Fruit fly (Drosophila melanogaster) whole organism, embryonic: ENCODE results near the gene Lcp65Ab1.
A peak's percentile ranks its signal among the peaks of the same experiment; 100 is the strongest.

ENCODE experiments used
- Ada2b ChIP-seq: fragments of 200-800 bp; sonication (Bioruptor generic); IDR thresholded peaks from 2 replicates; pipeline ENCODE4 v1.3.6; 2022; ENCODE audit warnings: missing biosample characterization, missing genetic modification characterization
- Atf3 ChIP-seq: fragments of 200-800 bp; sonication (Bioruptor generic); optimal IDR thresholded peaks from 3 replicates; lab custom pipeline; 2016; ENCODE audit warnings: missing biosample characterization, missing genetic modification characterization
- Awh ChIP-seq: fragments of 200-800 bp; sonication (Bioruptor generic); IDR thresholded peaks from 2 replicates; pipeline ENCODE4, ENCODE4 v1.3.6; 2022; ENCODE audit warnings: missing biosample characterization, missing genetic modification characterization
- CG10209 ChIP-seq: fragments of 200-800 bp; sonication (Bioruptor generic); optimal IDR thresholded peaks from 3 replicates; lab custom pipeline; 2017; ENCODE audit warnings: missing biosample characterization, mild to moderate bottlenecking, missing genetic modification characterization, missing genetic modification reagents
- CG10462 ChIP-seq: fragments of 200-800 bp; sonication (Bioruptor generic); optimal IDR thresholded peaks from 2 replicates; lab custom pipeline; 2016; ENCODE audit warnings: missing biosample characterization, missing genetic modification characterization
- CG10565 ChIP-seq: fragments of 200-800 bp; sonication (Bioruptor generic); optimal IDR thresholded peaks from 3 replicates; lab custom pipeline; 2016; ENCODE audit warnings: missing biosample characterization, mild to moderate bottlenecking, missing genetic modification characterization
- CG10654 ChIP-seq: fragments of 200-800 bp; sonication (Bioruptor generic); optimal IDR thresholded peaks from 2 replicates; lab custom pipeline; 2016; ENCODE audit warnings: missing biosample characterization, missing genetic modification characterization
- CG11504 ChIP-seq: fragments of 200-800 bp; sonication (Bioruptor generic); optimal IDR thresholded peaks from 3 replicates; lab custom pipeline; 2019; ENCODE audit warnings: missing biosample characterization, mild to moderate bottlenecking, missing genetic modification characterization, moderate library complexity
- CG12071 ChIP-seq: fragments of 200-800 bp; sonication (Bioruptor generic); optimal IDR thresholded peaks from 3 replicates; lab custom pipeline; 2018; ENCODE audit warnings: missing biosample characterization, mild to moderate bottlenecking, missing genetic modification characterization
- CG12155 ChIP-seq: fragments of 200-800 bp; sonication (Bioruptor generic); optimal IDR thresholded peaks from 3 replicates; lab custom pipeline; 2016; ENCODE audit warnings: missing biosample characterization, missing genetic modification characterization
- CG12391 ChIP-seq: fragments of 200-800 bp; sonication (Bioruptor generic); optimal IDR thresholded peaks from 3 replicates; lab custom pipeline; 2018; ENCODE audit warnings: missing biosample characterization, mild to moderate bottlenecking, missing genetic modification characterization, moderate library complexity
- CG13123 ChIP-seq: fragments of 200-800 bp; sonication (Bioruptor generic); optimal IDR thresholded peaks from 2 replicates; lab custom pipeline; 2016; ENCODE audit warnings: missing biosample characterization, missing genetic modification characterization
- CG14050 ChIP-seq: fragments of 200-800 bp; sonication (Bioruptor generic); IDR thresholded peaks from 3 replicates; pipeline ENCODE4 v1.3.6; 2022; ENCODE audit warnings: missing biosample characterization, missing genetic modification characterization
- CG14860 ChIP-seq: fragments of 200-800 bp; sonication (Bioruptor generic); IDR thresholded peaks from 3 replicates; pipeline ENCODE4 v1.3.6; 2022; ENCODE audit warnings: missing biosample characterization, missing genetic modification characterization; ENCODE audit not compliant: partially characterized antibody
- CG1603 ChIP-seq: fragments of 200-800 bp; sonication (Bioruptor generic); optimal IDR thresholded peaks from 2 replicates; lab custom pipeline; 2019; ENCODE audit warnings: missing biosample characterization, mild to moderate bottlenecking, missing genetic modification characterization, moderate library complexity
- CG17568 ChIP-seq: fragments of 200-800 bp; sonication (Bioruptor generic); optimal IDR thresholded peaks from 2 replicates; lab custom pipeline; 2018; ENCODE audit warnings: missing biosample characterization, mild to moderate bottlenecking, missing genetic modification characterization, moderate library complexity
- CG1792 ChIP-seq: fragments of 200-800 bp; sonication (Bioruptor generic); optimal IDR thresholded peaks from 2 replicates; lab custom pipeline; 2016; ENCODE audit warnings: missing biosample characterization, missing genetic modification characterization
- CG18619 ChIP-seq: fragments of 200-800 bp; sonication (Bioruptor generic); optimal IDR thresholded peaks from 3 replicates; lab custom pipeline; 2017; ENCODE audit warnings: missing biosample characterization, mild to moderate bottlenecking, missing genetic modification characterization
- CG34224 ChIP-seq: fragments of 200-800 bp; sonication (Bioruptor generic); IDR thresholded peaks from 3 replicates; pipeline ENCODE4 v1.3.6; 2022; ENCODE audit warnings: missing biosample characterization, missing genetic modification characterization; ENCODE audit not compliant: partially characterized antibody
- CG3995 ChIP-seq: fragments of 200-800 bp; sonication (Bioruptor generic); optimal IDR thresholded peaks from 3 replicates; lab custom pipeline; 2016; ENCODE audit warnings: missing biosample characterization, missing genetic modification characterization
- CG6175 ChIP-seq: fragments of 200-800 bp; sonication (Bioruptor generic); IDR thresholded peaks from 3 replicates; pipeline ENCODE4 v1.3.6; 2022; ENCODE audit warnings: missing biosample characterization, missing genetic modification characterization
- CG6854 ChIP-seq: fragments of 200-800 bp; sonication (Bioruptor generic); optimal IDR thresholded peaks from 3 replicates; lab custom pipeline; 2017; ENCODE audit warnings: missing biosample characterization, mild to moderate bottlenecking, missing genetic modification characterization
- Deaf1 ChIP-seq: fragments of 200-800 bp; optimal IDR thresholded peaks from 3 replicates; lab custom pipeline; 2019; ENCODE audit warnings: missing biosample characterization, mild to moderate bottlenecking, missing genetic modification characterization, moderate library complexity
- Hey ChIP-seq: fragments of 200-800 bp; sonication (Bioruptor generic); optimal IDR thresholded peaks from 3 replicates; lab custom pipeline; 2018; ENCODE audit warnings: missing biosample characterization, mild to moderate bottlenecking, missing genetic modification characterization
- HmgD ChIP-seq: fragments of 200-800 bp; sonication (Bioruptor generic); optimal IDR thresholded peaks from 3 replicates; lab custom pipeline; 2016; ENCODE audit warnings: missing biosample characterization, missing genetic modification characterization
- Mad ChIP-seq: fragments of 200-800 bp; sonication (Bioruptor generic); optimal IDR thresholded peaks from 2 replicates; lab custom pipeline; 2016; ENCODE audit warnings: missing biosample characterization, missing genetic modification characterization
- Mes4 ChIP-seq: fragments of 200-800 bp; sonication (Bioruptor generic); optimal IDR thresholded peaks from 2 replicates; lab custom pipeline; 2016; ENCODE audit warnings: missing biosample characterization, missing genetic modification characterization
- Oaz ChIP-seq: fragments of 200-800 bp; sonication (Bioruptor generic); IDR thresholded peaks from 2 replicates; pipeline ENCODE4 v1.3.6; 2022; ENCODE audit warnings: missing biosample characterization, missing genetic modification characterization
- PHDP ChIP-seq: fragments of 200-800 bp; sonication (Bioruptor generic); optimal IDR thresholded peaks from 3 replicates; lab custom pipeline; 2018; ENCODE audit warnings: missing biosample characterization, mild to moderate bottlenecking, missing genetic modification characterization, moderate library complexity
- Ptx1 ChIP-seq: fragments of 200-800 bp; sonication (Bioruptor generic); IDR thresholded peaks from 2 replicates; pipeline ENCODE4 v1.3.6; 2022; ENCODE audit warnings: missing biosample characterization, missing genetic modification characterization
- Scr ChIP-seq: fragments of 200-800 bp; sonication (Bioruptor generic); IDR thresholded peaks from 2 replicates; pipeline ENCODE4 v1.3.6; 2022; ENCODE audit warnings: missing biosample characterization, missing genetic modification characterization; ENCODE audit not compliant: partially characterized antibody
- Taf1 ChIP-seq: fragments of 200-800 bp; sonication (Bioruptor generic); IDR thresholded peaks from 2 replicates; pipeline ENCODE4 v1.3.6; 2022; ENCODE audit warnings: missing biosample characterization, missing genetic modification characterization
- Trl ChIP-seq, 3 experiments: fragments of >200 bp in 2 of 3; fragments of 200-800 bp in 1 of 3; sonication (Bioruptor generic) in 1 of 3; optimal IDR thresholded peaks; 2 replicates in 1 of 3; 3 replicates in 2 of 3; lab custom pipeline; 2016 to 2017; ENCODE audit warnings: missing biosample characterization in 1 of 3, missing genetic modification characterization in 1 of 3
- Xrp1 ChIP-seq: fragments of 200-800 bp; sonication (Bioruptor generic); IDR thresholded peaks from 2 replicates; pipeline ENCODE4 v1.3.6; 2022; ENCODE audit warnings: missing biosample characterization, missing genetic modification characterization
- ara ChIP-seq: fragments of 200-800 bp; sonication (Bioruptor generic); IDR thresholded peaks from 2 replicates; pipeline ENCODE4 v1.3.6; 2022; ENCODE audit warnings: missing biosample characterization, missing genetic modification characterization
- bcd ChIP-seq: fragments of 200-800 bp; sonication (Bioruptor generic); optimal IDR thresholded peaks from 2 replicates; lab custom pipeline; 2017; ENCODE audit warnings: missing biosample characterization, mild to moderate bottlenecking, missing genetic modification characterization
- cad ChIP-seq: fragments of >200 bp; optimal IDR thresholded peaks from 2 replicates; lab custom pipeline; 2017; ENCODE audit warnings: missing biosample characterization, missing genetic modification characterization
- caup ChIP-seq: fragments of 200-800 bp; sonication (Bioruptor generic); optimal IDR thresholded peaks from 3 replicates; lab custom pipeline; 2017; ENCODE audit warnings: missing biosample characterization, mild to moderate bottlenecking, missing genetic modification characterization, moderate library complexity; ENCODE audit not compliant: severe bottlenecking
- danr ChIP-seq: fragments of 200-800 bp; sonication (Bioruptor generic); IDR thresholded peaks from 2 replicates; pipeline ENCODE4 v1.3.6; 2022; ENCODE audit warnings: missing biosample characterization, missing genetic modification characterization
- eve ChIP-seq, 2 experiments: fragments of >200 bp; optimal IDR thresholded peaks; 2 replicates each; lab custom pipeline; 2017; ENCODE audit warnings: missing biosample characterization in 2 of 2, missing genetic modification characterization in 2 of 2
- ftz-f1 ChIP-seq: fragments of 200-800 bp; sonication (Bioruptor generic); optimal IDR thresholded peaks from 2 replicates; lab custom pipeline; 2016; ENCODE audit warnings: missing biosample characterization, missing genetic modification characterization
- hbn ChIP-seq: fragments of 200-800 bp; sonication (Bioruptor generic); IDR thresholded peaks from 2 replicates; pipeline ENCODE4 v1.3.6; 2022; ENCODE audit warnings: missing biosample characterization, missing genetic modification characterization; ENCODE audit not compliant: partially characterized antibody
- klu ChIP-seq: fragments of 200-800 bp; sonication (Bioruptor generic); IDR thresholded peaks from 2 replicates; pipeline ENCODE4 v1.3.6; 2022; ENCODE audit warnings: missing biosample characterization, missing genetic modification characterization
- p53 ChIP-seq: fragments of 200-800 bp; sonication (Bioruptor generic); optimal IDR thresholded peaks from 2 replicates; lab custom pipeline; 2016; ENCODE audit warnings: missing biosample characterization, missing genetic modification characterization
- pb ChIP-seq: fragments of 200-800 bp; sonication (Bioruptor generic); optimal IDR thresholded peaks from 3 replicates; lab custom pipeline; 2016; ENCODE audit warnings: missing biosample characterization, missing genetic modification characterization
- peb ChIP-seq: fragments of 200-800 bp; sonication (Bioruptor generic); IDR thresholded peaks from 2 replicates; pipeline ENCODE4 v1.3.6; 2022; ENCODE audit warnings: missing biosample characterization, missing genetic modification characterization
- pum ChIP-seq: fragments of 200-800 bp; sonication (Bioruptor generic); optimal IDR thresholded peaks from 2 replicates; lab custom pipeline; 2016; ENCODE audit warnings: missing biosample characterization, missing genetic modification characterization
- ro ChIP-seq: fragments of 200-800 bp; sonication (Bioruptor generic); IDR thresholded peaks from 2 replicates; pipeline ENCODE4 v1.3.6; 2022; ENCODE audit warnings: missing biosample characterization, missing genetic modification characterization
- tgo ChIP-seq: fragments of 200-800 bp; sonication (Bioruptor generic); IDR thresholded peaks from 3 replicates; pipeline ENCODE4 v1.3.6; 2022; ENCODE audit warnings: missing biosample characterization, missing genetic modification characterization

The Lcp65Ab1 gene

DNA sequence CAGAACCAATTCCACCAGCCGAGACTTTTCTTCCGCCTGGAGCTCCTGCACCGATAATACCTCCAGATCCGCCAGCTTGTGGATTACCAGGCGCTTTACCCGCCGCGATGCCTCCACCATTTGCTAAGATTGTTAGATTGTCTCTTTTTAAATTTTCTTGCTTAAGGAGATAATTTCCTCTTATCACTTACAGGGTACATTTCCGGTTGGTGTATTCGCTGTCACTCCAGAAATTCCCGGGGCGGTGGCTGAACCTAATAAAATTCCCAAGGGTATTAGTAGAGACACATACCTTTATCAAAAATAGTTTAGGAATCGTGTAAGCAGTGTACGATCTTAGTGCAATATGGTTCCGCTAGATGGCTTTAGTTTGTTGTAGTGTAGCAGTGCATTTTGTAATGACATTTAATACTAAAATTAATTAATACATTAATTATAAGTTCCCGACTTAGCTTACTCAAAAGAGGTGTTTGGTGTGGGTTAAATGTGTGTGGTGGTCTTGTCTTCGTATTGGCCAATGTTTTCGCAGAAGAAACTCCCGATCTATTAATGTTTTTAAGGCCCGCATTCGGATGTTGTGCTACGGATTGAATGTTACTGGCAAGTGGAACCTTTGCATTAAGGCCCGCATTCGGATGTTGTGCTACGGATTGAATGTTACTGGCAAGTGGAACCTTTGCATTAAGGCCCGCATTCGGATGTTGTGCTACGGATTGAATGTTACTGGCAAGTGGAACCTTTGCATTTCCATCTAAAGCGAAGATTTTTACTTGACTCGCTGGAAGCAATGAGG, 24.5 kb upstream of the Lcp65Ab1 start (continued):
- peak; percentile 43 for TF ChIP-seq Hey
- TF ChIP-seq Scr (GFP tag; lab: Robert Waterston, UW) = no peak
- peak; percentile 59 for TF ChIP-seq CG12155 (GFP tag; lab: Kevin White, UChicago)
- peak; percentile 3 for TF ChIP-seq Deaf1 (tag; lab: Kevin White, UChicago)
- TF ChIP-seq CG14050 = peak; percentile 79
- peak; percentile 75 for TF ChIP-seq CG10654 (GFP tag; lab: Kevin White, UChicago)
- TF ChIP-seq CG34224 = no peak
- peak; percentile 7 for TF ChIP-seq CG10462
- TF ChIP-seq tgo (GFP tag; lab: Robert Waterston, UW) = peak; percentile 75
- peak; percentile 52; the same call in 1 of the 2 replicates for TF ChIP-seq peb (GFP tag; lab: Robert Waterston, UW)
- peak; percentile 41 for TF ChIP-seq Xrp1 (GFP tag; lab: Robert Waterston, UW)
- peak; percentile 42 for TF ChIP-seq Taf1 (GFP tag; lab: Robert Waterston, UW)
- peak; percentile 53; the same call in 1 of the 2 replicates for TF ChIP-seq klu (GFP tag; lab: Robert Waterston, UW)
- no peak for TF ChIP-seq hbn (GFP tag; lab: Robert Waterston, UW)
- TF ChIP-seq HmgD = no peak
- TF ChIP-seq cad (GFP tag; lab: Kevin White, UChicago) = no peak
- TF ChIP-seq CG13123 (GFP tag; lab: Kevin White, UChicago) = peak; percentile 24
- peak; percentile 3 for TF ChIP-seq CG3995 (GFP tag; lab: Kevin White, UChicago)
- peak; percentile 27 for TF ChIP-seq Mad (GFP tag; lab: Kevin White, UChicago)
- no peak for TF ChIP-seq CG14860
- TF ChIP-seq eve (GFP tag; optimal IDR thresholded peaks at IDR 0.05; lab: Kevin White, UChicago) = no peak
- TF ChIP-seq pum (GFP tag; lab: Kevin White, UChicago) = no peak
- peak; percentile 41; the same call in 1 of the 2 replicates for TF ChIP-seq danr
- peak; percentile 59 for TF ChIP-seq Oaz (GFP tag; lab: Robert Waterston, UW)
- TF ChIP-seq ro (GFP tag; lab: Robert Waterston, UW) = no peak
- peak; percentile 73 for TF ChIP-seq PHDP (tag; lab: Kevin White, UChicago)
- TF ChIP-seq CG11504 (tag; lab: Kevin White, UChicago) = peak; percentile 13
- peak; percentile 79 for TF ChIP-seq CG17568
- TF ChIP-seq CG10565 (GFP tag; lab: Kevin White, UChicago) = peak; percentile 24
- TF ChIP-seq CG1603 (tag; lab: Kevin White, UChicago) = peak; percentile 79
- peak; percentile 70 for TF ChIP-seq p53
- TF ChIP-seq CG6854 (GFP tag; lab: Kevin White, UChicago) = peak; percentile 75
- peak; percentile 12 for TF ChIP-seq ftz-f1 (GFP tag; lab: Kevin White, UChicago)
- peak; percentile 56 for TF ChIP-seq CG1792 (GFP tag; lab: Kevin White, UChicago)
- TF ChIP-seq CG12391 (tag; lab: Kevin White, UChicago) = peak; percentile 56
- no peak for TF ChIP-seq Atf3 (GFP tag; lab: Kevin White, UChicago)
- TF ChIP-seq CG12071 (GFP tag; lab: Kevin White, UChicago) = peak; percentile 92
- TF ChIP-seq Mes4 (GFP tag; lab: Kevin White, UChicago) = peak; percentile 75
- TF ChIP-seq Ada2b (GFP tag; lab: Robert Waterston, UW) = peak; percentile 69; the same call in 1 of the 2 replicates
- TF ChIP-seq Ptx1 = peak; percentile 78
- TF ChIP-seq CG6175 (GFP tag; lab: Robert Waterston, UW) = peak; percentile 81
- peak; percentile 90 for TF ChIP-seq Awh
- TF ChIP-seq pb (GFP tag; lab: Kevin White, UChicago) = peak; percentile 84
- peak; percentile 83 for TF ChIP-seq ara (GFP tag; lab: Robert Waterston, UW)
- TF ChIP-seq bcd = peak; percentile 89
- peak; percentile 75 for TF ChIP-seq CG18619
- no peak for TF ChIP-seq Trl (optimal IDR thresholded peaks at IDR 0.05; lab: Kevin White, UChicago)
- peak; percentile 71 for TF ChIP-seq Trl (GFP tag; optimal IDR thresholded peaks at IDR 0.05; lab: Kevin White, UChicago)
- TF ChIP-seq caup (GFP tag; lab: Kevin White, UChicago) = peak; percentile 94
- peak; percentile 73 for TF ChIP-seq CG10209 (GFP tag; lab: Kevin White, UChicago)
